Fruit fly (Drosophila melanogaster): ENCODE data around the gene CG33110.

- no peak for TF ChIP-seq h (optimal IDR thresholded peaks at IDR 0.05)
- no peak for TF ChIP-seq psq (optimal IDR thresholded peaks at IDR 0.05)
- no peak for TF ChIP-seq Myc (optimal IDR thresholded peaks at IDR 0.05)
- TF ChIP-seq insv (optimal IDR thresholded peaks at IDR 0.05), result no peak
Observed at dm6 chr3R:22582981-22583380, 13.0 kb downstream of the CG33110 start, which contains the start of gene Dph5.

Measured in Kc167 (cell line).